Worm (Caenorhabditis elegans) whole organism, L4/young adult: Measurements from ENCODE around the gene T14G12.11.

Experiments used
- dao-5 ChIP-seq: sonication (generic microtip); optimal IDR thresholded peaks from 2 replicates; lab custom pipeline; 2016; ENCODE audit warnings: missing genotype, missing genetic modification characterization, moderate library complexity, missing compliant biosample characterization
- him-1 ChIP-seq: sonication (generic microtip); optimal IDR thresholded peaks from 2 replicates; lab custom pipeline; 2016; ENCODE audit warnings: missing genotype, missing genetic modification reagents, missing genetic modification characterization, missing compliant biosample characterization

- TF ChIP-seq him-1 (tag; lab: Kevin White, UChicago) = no peak
- no peak for TF ChIP-seq dao-5
Measured at ce11 chrX:3783659-3784058, 21.3 kb upstream of the T14G12.11 start.
